Fruit fly (Drosophila melanogaster) whole organism, prepupa: ENCODE measurements around the gene CG2901.
A peak's percentile ranks its signal among the peaks of the same experiment; 100 is the strongest.

Source experiments
- CG10669 ChIP-seq: fragments of 200-800 bp; sonication (Bioruptor generic); optimal IDR thresholded peaks from 3 replicates; lab custom pipeline; 2018; ENCODE audit warnings: missing biosample characterization, mild to moderate bottlenecking, missing genetic modification characterization, moderate library complexity
- CG11294 ChIP-seq: fragments of 200-800 bp; sonication (Bioruptor generic); IDR thresholded peaks from 2 replicates; pipeline ENCODE4 v1.3.6; 2022; ENCODE audit warnings: missing biosample characterization, missing genetic modification characterization
- CG11762 ChIP-seq: fragments of 200-800 bp; sonication (Bioruptor generic); optimal IDR thresholded peaks from 3 replicates; lab custom pipeline; 2016; ENCODE audit warnings: missing biosample characterization, missing genetic modification characterization; ENCODE audit not compliant: insufficient read depth
- CG3032 ChIP-seq: fragments of 200-800 bp; optimal IDR thresholded peaks from 2 replicates; lab custom pipeline; 2019; ENCODE audit warnings: missing biosample characterization, mild to moderate bottlenecking, missing genetic modification characterization, moderate library complexity
- CG4318 ChIP-seq: fragments of 200-800 bp; sonication (Bioruptor generic); optimal IDR thresholded peaks from 3 replicates; lab custom pipeline; 2017; ENCODE audit warnings: missing biosample characterization, mild to moderate bottlenecking, missing genetic modification characterization
- CG7368 ChIP-seq: fragments of 200-800 bp; sonication (Bioruptor generic); optimal IDR thresholded peaks from 3 replicates; lab custom pipeline; 2016; ENCODE audit warnings: missing biosample characterization, missing genetic modification characterization
- CG8119 ChIP-seq: fragments of 200-800 bp; sonication (Bioruptor generic); IDR thresholded peaks from 3 replicates; pipeline ENCODE4 v1.3.6; 2022; ENCODE audit warnings: missing biosample characterization, missing genetic modification characterization
- CG9139 ChIP-seq: fragments of 200-800 bp; sonication (Bioruptor generic); optimal IDR thresholded peaks from 3 replicates; lab custom pipeline; 2017; ENCODE audit warnings: missing biosample characterization, mild to moderate bottlenecking, missing genetic modification characterization
- Eip75B ChIP-seq: fragments of 200-800 bp; sonication (Bioruptor generic); optimal IDR thresholded peaks from 3 replicates; lab custom pipeline; 2016; ENCODE audit warnings: missing biosample characterization, missing genetic modification characterization
- Eip78C ChIP-seq: fragments of 200-800 bp; sonication (Bioruptor generic); peaks from one replicate; lab custom pipeline; 2016; ENCODE audit warnings: missing biosample characterization, missing genetic modification characterization
- Eip93F ChIP-seq: fragments of 200-800 bp; sonication (Bioruptor generic); optimal IDR thresholded peaks from 2 replicates; lab custom pipeline; 2016; ENCODE audit warnings: missing biosample characterization, mild to moderate bottlenecking, missing genetic modification characterization
- Ets21C ChIP-seq: fragments of 200-800 bp; sonication (Bioruptor generic); optimal IDR thresholded peaks from 3 replicates; lab custom pipeline; 2016; ENCODE audit warnings: missing biosample characterization, missing genetic modification characterization
- Met ChIP-seq: fragments of 200-800 bp; sonication (Bioruptor generic); optimal IDR thresholded peaks from 3 replicates; lab custom pipeline; 2016; ENCODE audit warnings: missing biosample characterization, missing genetic modification characterization
- OdsH ChIP-seq: fragments of 200-800 bp; sonication (Bioruptor generic); optimal IDR thresholded peaks from 3 replicates; lab custom pipeline; 2016; ENCODE audit warnings: missing biosample characterization, missing genetic modification characterization
- Smox ChIP-seq: fragments of 200-800 bp; sonication (Bioruptor generic); optimal IDR thresholded peaks from 3 replicates; lab custom pipeline; 2016; ENCODE audit warnings: missing biosample characterization, missing genetic modification characterization
- achi ChIP-seq: fragments of 200-800 bp; sonication (Bioruptor generic); optimal IDR thresholded peaks from 3 replicates; lab custom pipeline; 2016; ENCODE audit warnings: missing biosample characterization, missing genetic modification characterization
- eg ChIP-seq: fragments of 200-800 bp; sonication (Bioruptor generic); IDR thresholded peaks from 3 replicates; pipeline ENCODE4 v1.3.6; 2022; ENCODE audit warnings: missing biosample characterization, missing genetic modification characterization
- ss ChIP-seq, 2 experiments: fragments of 200-800 bp; sonication (Bioruptor generic); optimal IDR thresholded peaks; 2 replicates in 1 of 2; 3 replicates in 1 of 2; lab custom pipeline; 2017 to 2018; ENCODE audit warnings: mild to moderate bottlenecking in 2 of 2, missing biosample characterization in 2 of 2, missing genetic modification characterization in 2 of 2, moderate library complexity in 1 of 2
- svp ChIP-seq: fragments of 200-800 bp; sonication (Bioruptor generic); peaks from one replicate; lab custom pipeline; 2016; ENCODE audit warnings: missing biosample characterization, missing genetic modification characterization
- topi ChIP-seq: fragments of 200-800 bp; sonication (Bioruptor generic); optimal IDR thresholded peaks from 3 replicates; lab custom pipeline; 2016; ENCODE audit warnings: missing biosample characterization, missing genetic modification characterization
- vri ChIP-seq: fragments of 200-800 bp; sonication (Bioruptor generic); optimal IDR thresholded peaks from 3 replicates; lab custom pipeline; 2016; ENCODE audit warnings: missing biosample characterization, mild to moderate bottlenecking, missing genetic modification characterization

The CG2901 gene

dm6 chrX:3874949-3875348, 47.0 kb downstream of the CG2901 start:
- TF ChIP-seq CG9139 (GFP tag; lab: Kevin White, UChicago): no peak
- TF ChIP-seq Met (GFP tag; lab: Kevin White, UChicago): no peak
- no peak for TF ChIP-seq vri
- no peak for TF ChIP-seq Eip75B (GFP tag; lab: Kevin White, UChicago)
- TF ChIP-seq CG7368 (GFP tag; lab: Kevin White, UChicago): no peak
- no peak for TF ChIP-seq Smox
- TF ChIP-seq CG3032 (tag; lab: Kevin White, UChicago): no peak
- TF ChIP-seq CG11762 (GFP tag; lab: Kevin White, UChicago): no peak
- TF ChIP-seq CG11294 (GFP tag; lab: Robert Waterston, UW): no peak
- TF ChIP-seq OdsH (GFP tag; lab: Kevin White, UChicago): no peak
- no peak for TF ChIP-seq CG8119
- no peak for TF ChIP-seq topi (GFP tag; lab: Kevin White, UChicago)
- no peak for TF ChIP-seq eg (GFP tag; lab: Robert Waterston, UW)
- TF ChIP-seq Ets21C (GFP tag; lab: Kevin White, UChicago): no peak
- TF ChIP-seq Eip93F (GFP tag; lab: Kevin White, UChicago): no peak
- TF ChIP-seq, all 60 proteins: peak for 0

dm6 chrX:3880645-3881316, 52.8 kb downstream of the CG2901 start, which contains the start of gene VhaAC39-1:
TSS of gene VhaAC39-1 (plus strand) at chrX:3880748.
- TF ChIP-seq achi (GFP tag; lab: Kevin White, UChicago): peak; percentile 99
- TF ChIP-seq CG4318 (GFP tag; lab: Kevin White, UChicago): no peak
- no peak for TF ChIP-seq CG10669
- TF ChIP-seq Eip93F (GFP tag; lab: Kevin White, UChicago): no peak
- TF ChIP-seq svp (GFP tag; lab: Kevin White, UChicago): peak; percentile 93
- peak; percentile 69 for TF ChIP-seq Eip78C (GFP tag; lab: Kevin White, UChicago)
- peak in 1 of 2 experiments; percentile 25 for TF ChIP-seq ss (GFP tag; optimal IDR thresholded peaks at IDR 0.05; lab: Kevin White, UChicago)
